Worm (Caenorhabditis elegans) whole organism, L2 larva: ENCODE measurements around the gene R04F11.3.

Source experiments
- C34F6.9 ChIP-seq: fragments of 150-350 bp; optimal IDR thresholded peaks from 2 replicates; lab custom pipeline; 2014; ENCODE audit warnings: missing biosample characterization, missing genetic modification characterization
- R02D3.7 ChIP-seq: fragments of 150-350 bp; optimal IDR thresholded peaks from 2 replicates; lab custom pipeline; 2014; ENCODE audit warnings: missing biosample characterization, missing genetic modification characterization
- alr-1 ChIP-seq: fragments of 150-350 bp; optimal IDR thresholded peaks from 2 replicates; lab custom pipeline; 2014; ENCODE audit warnings: missing biosample characterization, missing genetic modification characterization
- aly-2 ChIP-seq: fragments of 150-350 bp; optimal IDR thresholded peaks from 2 replicates; lab custom pipeline; 2014; ENCODE audit warnings: missing biosample characterization, missing genetic modification characterization
- ama-1 ChIP-seq: fragments of 150-350 bp; optimal IDR thresholded peaks from 2 replicates; lab custom pipeline; 2018; ENCODE audit warnings: inconsistent platforms
- blmp-1 ChIP-seq: sonication (generic microtip); optimal IDR thresholded peaks from 2 replicates; lab custom pipeline; 2017; ENCODE audit warnings: missing genetic modification characterization, mild to moderate bottlenecking, missing compliant biosample characterization, antibody characterized with exemption, moderate library complexity; ENCODE audit not compliant: insufficient read depth
- ceh-16 ChIP-seq: fragments of 150-350 bp; optimal IDR thresholded peaks from 2 replicates; lab custom pipeline; 2014; ENCODE audit warnings: missing biosample characterization, missing genetic modification characterization
- ceh-82 ChIP-seq: fragments of 150-350 bp; optimal IDR thresholded peaks from 2 replicates; lab custom pipeline; 2014; ENCODE audit warnings: missing biosample characterization, missing genetic modification characterization
- crh-2 ChIP-seq: sonication (generic microtip); optimal IDR thresholded peaks from 2 replicates; lab custom pipeline; 2017; ENCODE audit warnings: missing biosample characterization, missing genetic modification characterization
- dmd-4 ChIP-seq: sonication (generic microtip); optimal IDR thresholded peaks from 2 replicates; lab custom pipeline; 2017; ENCODE audit warnings: missing biosample characterization, missing genetic modification characterization
- egl-27 ChIP-seq: sonication (generic microtip); optimal IDR thresholded peaks from 3 replicates; lab custom pipeline; 2017; ENCODE audit warnings: missing biosample characterization, missing genetic modification reagents, missing genetic modification characterization
- elt-3 ChIP-seq: sonication (generic microtip); optimal IDR thresholded peaks from 2 replicates; lab custom pipeline; 2017; ENCODE audit warnings: missing biosample characterization, missing genetic modification characterization
- lin-11 ChIP-seq: fragments of 150-350 bp; sonication (generic microtip); optimal IDR thresholded peaks from 2 replicates; lab custom pipeline; 2014; ENCODE audit warnings: missing biosample characterization, missing genetic modification characterization, inconsistent platforms, mixed read lengths
- lin-13 ChIP-seq: fragments of 150-350 bp; optimal IDR thresholded peaks from 2 replicates; lab custom pipeline; 2014; ENCODE audit warnings: missing biosample characterization, missing genetic modification reagents, missing genetic modification characterization
- lsy-2 ChIP-seq, 2 experiments: fragments of 150-350 bp in 1 of 2; sonication (generic microtip) in 1 of 2; optimal IDR thresholded peaks; 2 replicates each; lab custom pipeline; 2014 to 2017; ENCODE audit warnings: missing biosample characterization in 2 of 2, missing genetic modification characterization in 2 of 2
- mab-5 ChIP-seq: fragments of 150-350 bp; optimal IDR thresholded peaks from 2 replicates; lab custom pipeline; 2014; ENCODE audit warnings: missing biosample characterization, missing genetic modification characterization
- mbf-1 ChIP-seq: sonication (generic microtip); optimal IDR thresholded peaks from 2 replicates; lab custom pipeline; 2017; ENCODE audit warnings: missing biosample characterization, missing genetic modification characterization
- mdl-1 ChIP-seq, 2 experiments: fragments of 150-350 bp in 1 of 2; sonication (generic microtip) in 1 of 2; optimal IDR thresholded peaks; 2 replicates each; lab custom pipeline; 2017; ENCODE audit warnings: missing biosample characterization in 2 of 2, missing genetic modification characterization in 2 of 2
- nhr-10 ChIP-seq: sonication (generic microtip); optimal IDR thresholded peaks from 2 replicates; lab custom pipeline; 2017; ENCODE audit warnings: missing biosample characterization, missing genetic modification characterization
- nhr-11 ChIP-seq: fragments of 150-350 bp; optimal IDR thresholded peaks from 2 replicates; lab custom pipeline; 2014; ENCODE audit warnings: missing biosample characterization, missing genetic modification characterization
- nhr-12 ChIP-seq: fragments of 150-350 bp; optimal IDR thresholded peaks from 2 replicates; lab custom pipeline; 2014; ENCODE audit warnings: missing biosample characterization, missing genetic modification characterization
- nhr-21 ChIP-seq: fragments of 150-350 bp; optimal IDR thresholded peaks from 2 replicates; lab custom pipeline; 2014; ENCODE audit warnings: missing biosample characterization, missing genetic modification characterization
- nhr-237 ChIP-seq: fragments of 150-350 bp; optimal IDR thresholded peaks from 2 replicates; lab custom pipeline; 2014; ENCODE audit warnings: missing biosample characterization, missing genetic modification characterization
- nhr-25 ChIP-seq: fragments of 150-350 bp; sonication (generic microtip); optimal IDR thresholded peaks from 3 replicates; lab custom pipeline; 2014; ENCODE audit warnings: missing biosample characterization, missing genetic modification characterization
- nhr-77 ChIP-seq: fragments of 150-350 bp; optimal IDR thresholded peaks from 2 replicates; lab custom pipeline; 2014; ENCODE audit warnings: missing biosample characterization, missing genetic modification characterization
- sem-4 ChIP-seq: fragments of 150-350 bp; optimal IDR thresholded peaks from 2 replicates; lab custom pipeline; 2014; ENCODE audit warnings: missing biosample characterization, missing genetic modification reagents, missing genetic modification characterization
- sma-3 ChIP-seq: sonication (generic microtip); optimal IDR thresholded peaks from 2 replicates; lab custom pipeline; 2016; ENCODE audit warnings: missing genetic modification reagents, missing genetic modification characterization, missing compliant biosample characterization
- sma-9 ChIP-seq, 2 experiments: fragments of 150-350 bp in 1 of 2; sonication (generic microtip) in 1 of 2; optimal IDR thresholded peaks; 2 replicates each; lab custom pipeline; 2014 to 2016; ENCODE audit warnings: missing genetic modification characterization in 2 of 2, mild to moderate bottlenecking in 1 of 2, missing biosample characterization in 1 of 2, missing compliant biosample characterization in 1 of 2, missing genetic modification reagents in 1 of 2, moderate library complexity in 1 of 2
- snpc-4 ChIP-seq: fragments of 150-350 bp; optimal IDR thresholded peaks from 2 replicates; lab custom pipeline; 2014; ENCODE audit warnings: missing biosample characterization, missing genetic modification characterization
- unc-55 ChIP-seq: fragments of 150-350 bp; sonication (generic microtip); optimal IDR thresholded peaks from 3 replicates; lab custom pipeline; 2014; ENCODE audit warnings: missing biosample characterization, missing genetic modification reagents, missing genetic modification characterization
- unc-62 ChIP-seq: fragments of 150-350 bp; optimal IDR thresholded peaks from 2 replicates; lab custom pipeline; 2014; ENCODE audit warnings: missing biosample characterization, missing genetic modification reagents, missing genetic modification characterization
- zag-1 ChIP-seq: fragments of 150-350 bp; optimal IDR thresholded peaks from 2 replicates; lab custom pipeline; 2014; ENCODE audit warnings: missing biosample characterization, missing genetic modification characterization
- ztf-1 ChIP-seq: fragments of 200-800 bp; sonication (Bioruptor generic); conservative IDR thresholded peaks from 2 replicates; pipeline ENCODE4 v1.3.6; 2022; ENCODE audit warnings: missing genetic modification characterization, missing compliant biosample characterization
- ztf-11 ChIP-seq: sonication (generic microtip); optimal IDR thresholded peaks from 2 replicates; lab custom pipeline; 2017; ENCODE audit warnings: missing biosample characterization, missing genetic modification characterization
- ztf-4 ChIP-seq: fragments of 150-350 bp; optimal IDR thresholded peaks from 2 replicates; lab custom pipeline; 2014; ENCODE audit warnings: missing biosample characterization, missing genetic modification characterization

R04F11.3 gene

DNA sequence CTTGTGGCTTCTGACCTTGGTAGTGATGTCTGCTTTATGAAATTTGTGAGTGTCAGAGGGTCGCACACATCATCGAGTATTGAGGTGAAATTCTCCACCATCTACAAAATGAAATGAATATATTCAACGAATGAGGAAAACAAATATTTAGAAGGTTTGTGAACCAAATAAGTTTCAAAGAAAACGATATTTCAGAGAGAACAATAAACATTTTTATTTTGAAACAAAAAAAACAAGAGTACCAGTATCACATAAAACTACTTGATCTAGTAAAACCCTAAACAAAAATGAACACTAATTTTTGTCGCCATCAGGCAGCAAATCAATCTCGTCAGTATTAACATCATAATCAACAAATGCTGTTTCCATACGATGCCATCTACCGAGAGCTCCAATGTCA, at the start of gene R04F11.3:
TSS of gene R04F11.3 (minus strand) at position 101 of the 400 bp plus-strand sequence.
- TF ChIP-seq C34F6.9 (tag; lab: Kevin White, UChicago) (no peak), sma-9 (GFP tag; optimal IDR thresholded peaks at IDR 0.05; lab: Kevin White, UChicago) (no peak), sma-9 (tag; optimal IDR thresholded peaks at IDR 0.05; lab: Kevin White, UChicago) (no peak), nhr-77 (tag; lab: Kevin White, UChicago) (no peak), nhr-11 (no peak), dmd-4 (tag; lab: Kevin White, UChicago) (no peak), crh-2 (tag; lab: Kevin White, UChicago) (no peak)

DNA sequence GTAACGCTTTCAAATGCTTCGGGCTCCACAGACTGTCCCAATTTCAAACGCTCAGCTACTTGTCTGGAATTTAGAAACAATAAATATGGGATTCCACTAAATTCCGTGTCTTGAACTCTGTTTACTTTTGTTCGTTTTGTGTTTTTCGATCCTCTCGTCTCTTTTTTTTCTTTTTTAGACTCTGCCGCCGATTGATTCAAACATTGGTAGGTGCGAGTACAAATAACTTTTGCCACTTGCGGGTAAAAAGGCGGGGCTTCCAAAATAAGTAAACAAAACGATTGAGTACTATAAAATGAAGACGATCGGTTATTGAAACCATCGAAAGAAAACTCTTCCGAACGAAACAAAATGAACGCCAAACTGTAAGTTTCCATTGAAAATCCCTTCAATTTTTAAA, 48.1 kb upstream of the R04F11.3 start, which contains the start of gene fipr-2:
TSS of gene fipr-2 (plus strand) at position 245 of the 400 bp plus-strand sequence.
- no peak for TF ChIP-seq nhr-10 (tag; lab: Kevin White, UChicago)
- no peak for TF ChIP-seq nhr-25 (tag; lab: Kevin White, UChicago)
- no peak for TF ChIP-seq unc-55
- no peak for TF ChIP-seq nhr-12 (tag; lab: Kevin White, UChicago)
- TF ChIP-seq crh-2 (tag; lab: Kevin White, UChicago), result no peak
- TF ChIP-seq ama-1 (lab: Kevin White, UChicago), result no peak
- no peak for TF ChIP-seq ceh-82 (tag; lab: Kevin White, UChicago)
- no peak for TF ChIP-seq lin-13 (GFP tag; lab: Kevin White, UChicago)
- TF ChIP-seq C34F6.9 (tag; lab: Kevin White, UChicago), result no peak
- TF ChIP-seq ceh-16 (tag; lab: Kevin White, UChicago), result no peak
- TF ChIP-seq mbf-1, result no peak
- no peak for TF ChIP-seq sma-3 (GFP tag; lab: Kevin White, UChicago)
- TF ChIP-seq sem-4 (tag; lab: Kevin White, UChicago), result no peak

DNA sequence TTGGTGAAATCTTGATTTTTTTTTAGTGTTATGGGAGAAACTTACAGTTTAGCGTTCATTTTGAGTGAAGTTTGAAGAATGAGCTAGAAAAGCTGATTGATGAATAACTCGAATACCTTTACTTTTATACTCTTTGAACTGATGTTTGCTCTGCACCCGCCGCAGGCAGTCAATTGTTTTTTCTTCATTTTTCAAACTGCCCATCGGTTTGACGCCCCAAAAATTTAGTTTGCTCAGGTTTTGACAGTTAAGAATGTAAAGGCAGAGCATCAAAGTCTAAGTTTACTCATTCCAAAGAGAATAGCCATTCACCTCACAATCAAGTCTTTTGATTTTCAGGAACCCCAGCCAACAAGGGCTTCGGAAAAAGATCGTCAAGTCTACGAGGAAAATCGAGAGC, 44.7 kb upstream of the R04F11.3 start, which contains the start of gene fipr-1:
TSS of gene fipr-1 (minus strand) at position 101 of the 400 bp plus-strand sequence.
- TF ChIP-seq blmp-1 (tag; lab: Kevin White, UChicago), result no peak
- TF ChIP-seq ztf-4 (tag; lab: Kevin White, UChicago), result no peak
- no peak for TF ChIP-seq crh-2 (tag; lab: Kevin White, UChicago)
- no peak for TF ChIP-seq snpc-4 (tag; lab: Kevin White, UChicago)
- no peak for TF ChIP-seq nhr-77 (tag; lab: Kevin White, UChicago)
- TF ChIP-seq mab-5 (tag; lab: Kevin White, UChicago), result no peak

DNA sequence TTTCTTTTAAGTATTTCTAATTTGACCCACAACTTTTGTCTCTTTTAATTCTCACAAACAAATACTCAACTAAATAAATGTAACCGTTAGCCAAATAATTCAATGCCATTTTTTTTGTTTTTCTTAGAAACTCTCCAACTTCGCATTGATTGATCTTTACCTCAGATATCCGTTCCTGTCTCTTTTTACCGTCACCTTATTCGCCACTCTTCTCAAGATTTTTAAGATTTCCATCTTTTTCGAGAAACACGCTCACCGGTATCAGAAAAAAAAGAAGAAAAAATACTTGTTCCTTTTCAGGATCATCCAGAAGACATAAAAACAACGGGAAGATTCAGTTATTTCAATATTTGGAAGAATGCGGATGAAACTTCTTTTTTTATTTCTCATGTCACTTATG, 41.4 kb upstream of the R04F11.3 start, which contains the start of gene F23H12.5:
TSS of gene F23H12.5 (plus strand) at position 301 of the 400 bp plus-strand sequence.
- TF ChIP-seq alr-1 (tag; lab: Kevin White, UChicago) (no peak), sma-9 (GFP tag; optimal IDR thresholded peaks at IDR 0.05; lab: Kevin White, UChicago) (no peak), sma-9 (tag; optimal IDR thresholded peaks at IDR 0.05; lab: Kevin White, UChicago) (no peak), mab-5 (tag; lab: Kevin White, UChicago) (no peak)

DNA sequence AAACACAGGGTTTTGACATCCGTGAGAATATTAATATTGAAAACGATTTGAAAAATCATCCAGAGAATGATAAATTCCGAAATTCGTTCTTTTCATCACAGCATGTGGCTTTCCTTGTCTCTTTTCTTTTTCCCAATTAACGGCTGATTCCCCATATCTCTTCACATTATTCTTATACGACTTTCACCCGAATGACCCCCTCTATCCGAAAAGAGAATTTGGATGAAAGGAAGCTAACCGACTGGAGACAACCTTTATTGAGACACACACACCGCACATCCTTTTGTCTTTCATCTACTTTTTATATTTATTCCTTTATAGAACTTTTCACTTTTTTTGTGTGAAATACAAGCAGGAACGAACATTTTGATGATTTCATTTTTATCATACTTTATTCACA, 40.7 kb upstream of the R04F11.3 start:
- TF ChIP-seq aly-2 (tag; lab: Kevin White, UChicago) (no peak), blmp-1 (tag; lab: Kevin White, UChicago) (no peak), ztf-4 (tag; lab: Kevin White, UChicago) (no peak), nhr-12 (tag; lab: Kevin White, UChicago) (no peak), R02D3.7 (no peak), nhr-237 (no peak), egl-27 (tag; lab: Kevin White, UChicago) (no peak), lin-11 (tag; lab: Kevin White, UChicago) (no peak)

DNA sequence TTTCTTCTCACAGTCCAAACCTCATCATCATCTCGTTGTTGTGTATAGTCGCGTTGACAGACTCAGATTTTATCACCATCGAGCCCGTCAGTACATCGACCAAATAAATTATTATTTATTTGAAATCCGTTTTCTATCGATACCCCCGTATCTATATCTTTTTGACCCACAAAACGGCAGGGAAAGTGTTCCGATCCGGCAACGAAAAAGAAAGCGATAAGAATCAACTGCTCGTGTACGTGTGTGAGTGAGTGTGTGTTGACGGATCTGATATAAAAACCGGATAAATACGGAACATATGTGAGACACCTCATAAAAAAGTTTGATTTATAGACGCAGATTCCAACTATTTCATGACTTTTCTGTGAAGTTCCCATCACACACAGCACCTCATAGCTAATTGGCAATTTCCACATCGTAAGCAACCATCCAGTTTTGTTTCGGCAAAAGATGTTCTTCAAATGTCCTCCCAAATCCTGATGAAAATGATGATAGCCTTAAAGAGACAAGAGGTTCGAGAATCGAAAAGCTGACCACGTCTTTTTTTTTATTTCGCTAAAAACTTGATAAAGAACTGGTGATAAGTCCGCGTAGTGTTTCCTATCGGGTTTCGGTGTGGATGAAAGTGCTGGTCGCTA, 37.3 kb upstream of the R04F11.3 start:
- TF ChIP-seq snpc-4 (tag; lab: Kevin White, UChicago) (no peak), unc-62 (GFP tag; lab: Kevin White, UChicago) (no peak), elt-3 (no peak), mdl-1 (tag; optimal IDR thresholded peaks at IDR 0.05; lab: Kevin White, UChicago) (no peak), ama-1 (lab: Kevin White, UChicago) (peak; percentile 84), lsy-2 (tag; optimal IDR thresholded peaks at IDR 0.05; lab: Kevin White, UChicago) (peak in 1 of 2 experiments; percentile 43), ztf-11 (tag; lab: Kevin White, UChicago) (no peak), sem-4 (tag; lab: Kevin White, UChicago) (peak; percentile 53), unc-55 (no peak), blmp-1 (tag; lab: Kevin White, UChicago) (peak; percentile 11), mab-5 (tag; lab: Kevin White, UChicago) (no peak), aly-2 (tag; lab: Kevin White, UChicago) (no peak), ztf-1 (GFP tag; lab: Robert Waterston, UW) (no peak), ceh-16 (tag; lab: Kevin White, UChicago) (no peak), nhr-21 (tag; lab: Kevin White, UChicago) (peak; percentile 52), nhr-12 (tag; lab: Kevin White, UChicago) (no peak), zag-1 (tag; lab: Kevin White, UChicago) (no peak), sma-9 (GFP tag; optimal IDR thresholded peaks at IDR 0.05; lab: Kevin White, UChicago) (no peak), sma-9 (tag; optimal IDR thresholded peaks at IDR 0.05; lab: Kevin White, UChicago) (no peak), lin-13 (GFP tag; lab: Kevin White, UChicago) (no peak), nhr-237 (no peak), nhr-11 (no peak)
- TF ChIP-seq, all 48 proteins: peak for 5
